Worm (Caenorhabditis elegans) whole organism, early embryonic: ENCODE results near the gene pyk-2.
"Not testable (repeated sequence)": the region's sequence is repeated elsewhere in the genome, so short reads cannot be mapped to it uniquely, and the experiment has no call there.

Experiments used
- B0310.2 ChIP-seq: sonication (generic microtip); optimal IDR thresholded peaks from 2 replicates; lab custom pipeline; 2016; ENCODE audit warnings: mild to moderate bottlenecking, missing genetic modification characterization, missing compliant biosample characterization
- F13C5.2 ChIP-seq: sonication (generic microtip); optimal IDR thresholded peaks from 2 replicates; lab custom pipeline; 2017; ENCODE audit warnings: mild to moderate bottlenecking, missing genetic modification characterization, inconsistent platforms, missing compliant biosample characterization
- aly-1 ChIP-seq: sonication (generic microtip); optimal IDR thresholded peaks from 2 replicates; lab custom pipeline; 2016; ENCODE audit warnings: missing genetic modification characterization, missing compliant biosample characterization
- ama-1 ChIP-seq: fragments of 150-350 bp; optimal IDR thresholded peaks from 2 replicates; lab custom pipeline; 2014
- ceh-13 ChIP-seq: fragments of 200-800 bp; sonication (Bioruptor generic); optimal IDR thresholded peaks from 2 replicates; lab custom pipeline; 2018; ENCODE audit warnings: mild to moderate bottlenecking, missing genetic modification characterization, missing compliant biosample characterization
- ceh-36 ChIP-seq: sonication (generic microtip); optimal IDR thresholded peaks from 2 replicates; lab custom pipeline; 2016; ENCODE audit warnings: missing genetic modification characterization, inconsistent platforms, missing compliant biosample characterization
- ets-7 ChIP-seq: sonication (generic microtip); optimal IDR thresholded peaks from 2 replicates; lab custom pipeline; 2016; ENCODE audit warnings: missing genotype, missing genetic modification characterization, missing compliant biosample characterization
- flt-1 ChIP-seq: fragments of 200-800 bp; sonication (Bioruptor generic); IDR thresholded peaks from 2 replicates; pipeline ENCODE4 v1.3.6; 2022; ENCODE audit warnings: missing genetic modification characterization, missing compliant biosample characterization
- hmbx-1 ChIP-seq: sonication (generic microtip); optimal IDR thresholded peaks from 2 replicates; lab custom pipeline; 2016; ENCODE audit warnings: mild to moderate bottlenecking, missing genetic modification characterization, missing compliant biosample characterization
- hmg-4 ChIP-seq: fragments of 200-800 bp; sonication (Bioruptor generic); optimal IDR thresholded peaks from 2 replicates; lab custom pipeline; 2018; ENCODE audit warnings: mild to moderate bottlenecking, missing genetic modification characterization, missing compliant biosample characterization
- hnd-1 ChIP-seq: sonication (generic microtip); optimal IDR thresholded peaks from 2 replicates; lab custom pipeline; 2016; ENCODE audit warnings: missing genetic modification characterization, missing compliant biosample characterization
- pes-1 ChIP-seq: fragments of 200-800 bp; sonication (Bioruptor generic); IDR thresholded peaks from 2 replicates; pipeline ENCODE4 v1.3.6; 2022; ENCODE audit warnings: missing genetic modification reagents, missing genetic modification characterization, missing compliant biosample characterization
- scrt-1 ChIP-seq: fragments of 200-800 bp; sonication (Bioruptor generic); IDR thresholded peaks from 2 replicates; pipeline ENCODE4 v1.3.6; 2022; ENCODE audit warnings: missing genetic modification characterization, missing compliant biosample characterization
- sea-1 ChIP-seq: fragments of 200-800 bp; sonication (Bioruptor generic); conservative IDR thresholded peaks from 2 replicates; pipeline ENCODE4 v1.3.6; 2022; ENCODE audit warnings: missing genetic modification characterization, missing compliant biosample characterization
- tbx-11 ChIP-seq: fragments of 200-800 bp; sonication (Bioruptor generic); IDR thresholded peaks from 2 replicates; pipeline ENCODE4 v1.3.6; 2022; ENCODE audit warnings: missing genetic modification characterization, missing compliant biosample characterization
- tbx-37 ChIP-seq: fragments of 200-800 bp; sonication (Bioruptor generic); conservative IDR thresholded peaks from 2 replicates; pipeline ENCODE4 v1.3.6; 2022; ENCODE audit warnings: missing genetic modification reagents, missing genetic modification characterization, missing compliant biosample characterization
- tra-4 ChIP-seq: sonication (generic microtip); optimal IDR thresholded peaks from 2 replicates; lab custom pipeline; 2017; ENCODE audit warnings: missing genetic modification characterization, missing compliant biosample characterization

Gene pyk-2

ce11 chrIV:10936906-10937540, 27.3 kb downstream of the pyk-2 start, which contains the start of gene fic-1:
TSS of gene fic-1 (plus strand) at chrIV:10937454.
- TF ChIP-seq B0310.2 (tag; lab: Kevin White, UChicago) (no peak), scrt-1 (no peak), ama-1 (no peak), tra-4 (no peak), ets-7 (tag; lab: Kevin White, UChicago) (no peak), aly-1 (tag; lab: Kevin White, UChicago) (no peak), pes-1 (GFP tag; lab: Robert Waterston, UW) (no peak), sea-1 (GFP tag; lab: Robert Waterston, UW) (no peak)

- TF ChIP-seq sea-1 (GFP tag; lab: Robert Waterston, UW) (no peak), tbx-37 (GFP tag; lab: Robert Waterston, UW) (no peak), tbx-11 (GFP tag; lab: Robert Waterston, UW) (no peak), tra-4 (no peak), aly-1 (tag; lab: Kevin White, UChicago) (no peak), hmg-4 (no peak), ama-1 (no peak), ets-7 (tag; lab: Kevin White, UChicago) (no peak), flt-1 (GFP tag; lab: Robert Waterston, UW) (no peak), ceh-13 (GFP tag; lab: Kevin White, UChicago) (no peak), B0310.2 (tag; lab: Kevin White, UChicago) (no peak)
Observed at ce11 chrIV:10948797-10949196, 39.1 kb downstream of the pyk-2 start, which contains the start of gene Y69E1A.1. TSS of gene Y69E1A.1 (minus strand) at chrIV:10948897.

- no peak for TF ChIP-seq ets-7 (tag; lab: Kevin White, UChicago)
- TF ChIP-seq ceh-36 (tag; lab: Kevin White, UChicago), result no peak
- TF ChIP-seq B0310.2 (tag; lab: Kevin White, UChicago), result no peak
- no peak for TF ChIP-seq F13C5.2 (tag; lab: Kevin White, UChicago)
- no peak for TF ChIP-seq pes-1 (GFP tag; lab: Robert Waterston, UW)
- TF ChIP-seq hnd-1 (tag; lab: Kevin White, UChicago), result no peak
- no peak for TF ChIP-seq flt-1 (GFP tag; lab: Robert Waterston, UW)
- no peak for TF ChIP-seq scrt-1
- no peak for TF ChIP-seq ceh-13 (GFP tag; lab: Kevin White, UChicago)
- no peak for TF ChIP-seq tbx-37 (GFP tag; lab: Robert Waterston, UW)
- TF ChIP-seq hmg-4, result no peak
- TF ChIP-seq hmbx-1 (tag; lab: Kevin White, UChicago), result no peak
- TF ChIP-seq aly-1 (tag; lab: Kevin White, UChicago), result no peak
- no peak for TF ChIP-seq tbx-11 (GFP tag; lab: Robert Waterston, UW)
- no peak for TF ChIP-seq ama-1
- TF ChIP-seq sea-1 (GFP tag; lab: Robert Waterston, UW), result no peak
- no peak for TF ChIP-seq tra-4
Observed at ce11 chrIV:10949510-10949909, 39.8 kb downstream of the pyk-2 start, which contains the start of gene nsph-3.1. TSS of gene nsph-3.1 (plus strand) at chrIV:10949810.

ce11 chrIV:10950363-10951214, 40.9 kb downstream of the pyk-2 start:
- TF ChIP-seq aly-1 (tag; lab: Kevin White, UChicago) (no peak), flt-1 (GFP tag; lab: Robert Waterston, UW) (no peak), tbx-37 (GFP tag; lab: Robert Waterston, UW) (no peak), pes-1 (GFP tag; lab: Robert Waterston, UW) (no peak), hmg-4 (no peak), ets-7 (tag; lab: Kevin White, UChicago) (no peak), ceh-13 (GFP tag; lab: Kevin White, UChicago) (no peak), ceh-36 (tag; lab: Kevin White, UChicago) (no peak), scrt-1 (no peak), tbx-11 (GFP tag; lab: Robert Waterston, UW) (no peak), B0310.2 (tag; lab: Kevin White, UChicago) (no peak), hmbx-1 (tag; lab: Kevin White, UChicago) (no peak), hnd-1 (tag; lab: Kevin White, UChicago) (no peak), sea-1 (GFP tag; lab: Robert Waterston, UW) (no peak), F13C5.2 (tag; lab: Kevin White, UChicago) (no peak), ama-1 (no peak), tra-4 (no peak)

- TF ChIP-seq tbx-11 (GFP tag; lab: Robert Waterston, UW), result no peak
Observed at ce11 chrIV:10951997-10952396, 42.3 kb downstream of the pyk-2 start, which contains the start of gene Y69E1A.3. TSS of gene Y69E1A.3 (plus strand) at chrIV:10952297.

- not testable (repeated sequence) for TF ChIP-seq hnd-1 (tag; lab: Kevin White, UChicago); hmg-4; flt-1 (GFP tag; lab: Robert Waterston, UW)
Observed at ce11 chrIV:10954955-10955354, 45.2 kb downstream of the pyk-2 start, which contains the start of gene Y69E1A.4. TSS of gene Y69E1A.4 (plus strand) at chrIV:10955255.

ce11 chrIV:10957583-10958229, 48.0 kb downstream of the pyk-2 start, which contains the start of gene Y69E1A.5:
TSS of gene Y69E1A.5 (minus strand) at chrIV:10957655.
- no peak for TF ChIP-seq ceh-13 (GFP tag; lab: Kevin White, UChicago)
- TF ChIP-seq F13C5.2 (tag; lab: Kevin White, UChicago), result no peak
- no peak for TF ChIP-seq tbx-37 (GFP tag; lab: Robert Waterston, UW)
- no peak for TF ChIP-seq flt-1 (GFP tag; lab: Robert Waterston, UW)
- no peak for TF ChIP-seq ceh-36 (tag; lab: Kevin White, UChicago)
- TF ChIP-seq hnd-1 (tag; lab: Kevin White, UChicago), result no peak
